Worm (Caenorhabditis elegans): ENCODE data around the gene ced-9.
A peak's percentile ranks its signal among the peaks of the same experiment; 100 is the strongest.

ced-9 gene

ce11 chrIII:10379632-10380031 is 44.7 kb downstream of the ced-9 start:
- no peak for TF ChIP-seq nhr-76 (tag; optimal IDR thresholded peaks at IDR 0.05)
- no peak for TF ChIP-seq sem-2 (GFP tag; optimal IDR thresholded peaks at IDR 0.05)
- no peak for TF ChIP-seq unc-39 (tag; optimal IDR thresholded peaks at IDR 0.05)

DNA sequence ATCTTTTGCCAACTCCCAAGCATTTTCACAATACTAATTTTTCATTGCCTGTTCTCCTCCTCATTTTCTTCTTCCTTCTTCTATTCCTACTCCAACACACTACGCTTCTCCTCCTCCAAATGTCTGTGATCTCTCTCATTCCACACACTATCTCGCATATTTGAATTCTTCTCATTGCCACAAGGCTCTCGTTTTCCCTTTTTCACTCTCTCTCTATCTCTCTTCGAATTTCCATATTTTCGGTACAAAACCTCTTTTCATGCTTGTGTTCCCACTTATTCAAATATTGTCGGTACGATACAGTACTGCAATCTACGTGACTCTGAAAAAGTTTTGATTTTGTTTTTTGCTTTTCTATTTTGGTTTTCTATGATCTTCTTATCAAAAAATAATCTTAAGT is 45.7 kb downstream of the ced-9 start:
- TF ChIP-seq nhr-2 (tag; optimal IDR thresholded peaks at IDR 0.05) = no peak
- no peak for TF ChIP-seq bed-3 (GFP tag; optimal IDR thresholded peaks at IDR 0.05)
- peak; percentile 8 for TF ChIP-seq unc-120 (tag; optimal IDR thresholded peaks at IDR 0.05; ENCODE audit: poor library complexity, severe bottlenecking)
- TF ChIP-seq unc-39 (tag; optimal IDR thresholded peaks at IDR 0.05) = no peak
- TF ChIP-seq elt-1 (tag; optimal IDR thresholded peaks at IDR 0.05; ENCODE audit: borderline replicate concordance, insufficient read depth) = no peak
- TF ChIP-seq nhr-76 (tag; optimal IDR thresholded peaks at IDR 0.05) = no peak
- TF ChIP-seq ces-1 (GFP tag; optimal IDR thresholded peaks at IDR 0.05) = peak; percentile 57
- no peak for TF ChIP-seq ztf-11 (tag; optimal IDR thresholded peaks at IDR 0.05)
- no peak for TF ChIP-seq ham-2 (GFP tag; optimal IDR thresholded peaks at IDR 0.05)
- TF ChIP-seq drap-1 (GFP tag; optimal IDR thresholded peaks at IDR 0.05) = no peak
- TF ChIP-seq elt-3 (tag; optimal IDR thresholded peaks at IDR 0.05) = no peak
- no peak for TF ChIP-seq zip-8 (tag; optimal IDR thresholded peaks at IDR 0.05)
- no peak for TF ChIP-seq ceh-83 (GFP tag; optimal IDR thresholded peaks at IDR 0.05)
- TF ChIP-seq hlh-1 (tag; optimal IDR thresholded peaks at IDR 0.05) = no peak
- no peak for TF ChIP-seq snpc-4 (tag; optimal IDR thresholded peaks at IDR 0.05)
- no peak for TF ChIP-seq lin-13 (tag; optimal IDR thresholded peaks at IDR 0.05)
- no peak for TF ChIP-seq flh-1 (GFP tag; optimal IDR thresholded peaks at IDR 0.05)
- TF ChIP-seq nhr-237 (tag; optimal IDR thresholded peaks at IDR 0.05) = peak; percentile 0
- TF ChIP-seq M03D4.4 (tag; optimal IDR thresholded peaks at IDR 0.05) = no peak
- TF ChIP-seq sem-2 (GFP tag; optimal IDR thresholded peaks at IDR 0.05) = no peak
- no peak for TF ChIP-seq tbx-8 (GFP tag; optimal IDR thresholded peaks at IDR 0.05)
- TF ChIP-seq unc-62 (GFP tag; optimal IDR thresholded peaks at IDR 0.05) = no peak
- no peak for TF ChIP-seq mab-5 (tag; optimal IDR thresholded peaks at IDR 0.05)
- TF ChIP-seq pha-4 (tag; optimal IDR thresholded peaks at IDR 0.05) = no peak

- TF ChIP-seq sptf-1 (tag; optimal IDR thresholded peaks at IDR 0.05) (no peak), snpc-4 (tag; optimal IDR thresholded peaks at IDR 0.05) (no peak), lin-32 (GFP tag; optimal IDR thresholded peaks at IDR 0.05) (no peak), elt-1 (tag; optimal IDR thresholded peaks at IDR 0.05; ENCODE audit: borderline replicate concordance, insufficient read depth) (no peak), ztf-11 (tag; optimal IDR thresholded peaks at IDR 0.05) (no peak)
Observed at ce11 chrIII:10381473-10381872, 46.5 kb downstream of the ced-9 start, which contains the start of gene C38H2.2. TSS of gene C38H2.2 (plus strand) at chrIII:10381773.

ce11 chrIII:10383804-10384203 is 48.8 kb downstream of the ced-9 start:
- TF ChIP-seq drap-1 (GFP tag; optimal IDR thresholded peaks at IDR 0.05) (no peak), blmp-1 (tag; optimal IDR thresholded peaks at IDR 0.05) (no peak), nhr-237 (tag; optimal IDR thresholded peaks at IDR 0.05) (no peak), cnd-1 (tag; optimal IDR thresholded peaks at IDR 0.05) (no peak), ces-1 (GFP tag; optimal IDR thresholded peaks at IDR 0.05) (no peak)

- TF ChIP-seq nhr-28 (tag; optimal IDR thresholded peaks at IDR 0.05) (no peak), flh-1 (GFP tag; optimal IDR thresholded peaks at IDR 0.05) (no peak), pha-4 (tag; optimal IDR thresholded peaks at IDR 0.05) (no peak), ceh-43 (GFP tag; optimal IDR thresholded peaks at IDR 0.05) (no peak), bed-3 (GFP tag; optimal IDR thresholded peaks at IDR 0.05) (no peak), nhr-2 (tag; optimal IDR thresholded peaks at IDR 0.05) (no peak), nhr-76 (tag; optimal IDR thresholded peaks at IDR 0.05) (no peak), hlh-1 (tag; optimal IDR thresholded peaks at IDR 0.05) (no peak), ztf-11 (tag; optimal IDR thresholded peaks at IDR 0.05) (no peak), ceh-83 (GFP tag; optimal IDR thresholded peaks at IDR 0.05) (no peak), unc-39 (tag; optimal IDR thresholded peaks at IDR 0.05) (no peak), mab-5 (tag; optimal IDR thresholded peaks at IDR 0.05) (no peak), nhr-12 (tag; optimal IDR thresholded peaks at IDR 0.05) (no peak), ham-2 (GFP tag; optimal IDR thresholded peaks at IDR 0.05) (no peak), lsy-2 (tag; optimal IDR thresholded peaks at IDR 0.05) (no peak)
Observed at ce11 chrIII:10386476-10386875, 51.5 kb downstream of the ced-9 start, which contains the start of gene C38H2.3. TSS of gene C38H2.3 (minus strand) at chrIII:10386576.
